Fruit fly (Drosophila melanogaster): ENCODE results near the gene CG8086.
A peak's percentile ranks its signal among the peaks of the same experiment; 100 is the strongest.

CG8086 gene

dm6 chr2L:8277561-8278201 is 20.4 kb upstream of the CG8086 start (continued):
- peak; percentile 98 for TF ChIP-seq Fer1 (GFP tag; optimal IDR thresholded peaks at IDR 0.05)

- TF ChIP-seq CG18764 (GFP tag; optimal IDR thresholded peaks at IDR 0.05) (no peak), CG10959 (GFP tag; IDR thresholded peaks at IDR 0.05) (no peak), CG4282 (GFP tag; optimal IDR thresholded peaks at IDR 0.05) (no peak), Nf-YB (GFP tag; optimal IDR thresholded peaks at IDR 0.05) (no peak), rib (GFP tag; IDR thresholded peaks at IDR 0.05) (no peak), vfl (GFP tag; optimal IDR thresholded peaks at IDR 0.05) (no peak), B-H2 (GFP tag; optimal IDR thresholded peaks at IDR 0.05) (peak; percentile 33), Pdp1 (GFP tag; optimal IDR thresholded peaks at IDR 0.05) (peak in 1 of 2 experiments; percentile 66), Dip2 (GFP tag; IDR thresholded peaks at IDR 0.05) (no peak), CG13624 (GFP tag; optimal IDR thresholded peaks at IDR 0.05) (peak; percentile 12), CG12769 (tag; optimal IDR thresholded peaks at IDR 0.05) (peak; percentile 11), CG1233 (GFP tag; optimal IDR thresholded peaks at IDR 0.05) (no peak), crol (GFP tag; IDR thresholded peaks at IDR 0.05) (peak; percentile 61), usp (GFP tag; optimal IDR thresholded peaks at IDR 0.05) (no peak), CkIIα-i1 (GFP tag; IDR thresholded peaks at IDR 0.05) (no peak), nau (GFP tag; optimal IDR thresholded peaks at IDR 0.05) (no peak), CG9797 (GFP tag; optimal IDR thresholded peaks at IDR 0.05) (no peak), CG30403 (GFP tag; optimal IDR thresholded peaks at IDR 0.05) (no peak), Bdp1 (GFP tag; optimal IDR thresholded peaks at IDR 0.05) (no peak), CG4328 (GFP tag; optimal IDR thresholded peaks at IDR 0.05) (no peak), CG15514 (GFP tag; optimal IDR thresholded peaks at IDR 0.05) (no peak), CG18599 (GFP tag; optimal IDR thresholded peaks at IDR 0.05) (no peak), CG13894 (tag; optimal IDR thresholded peaks at IDR 0.05) (peak; percentile 61), Atf6 (GFP tag; IDR thresholded peaks at IDR 0.05) (no peak), chm (GFP tag; IDR thresholded peaks at IDR 0.05) (0 out of 2 replicates have a peak, but pooled peaks have one; percentile 19), Lhr (GFP tag; optimal IDR thresholded peaks at IDR 0.05) (no peak), CTCF (GFP tag; optimal IDR thresholded peaks at IDR 0.05) (no peak), Fer2 (tag; optimal IDR thresholded peaks at IDR 0.05) (no peak), gro (GFP tag; optimal IDR thresholded peaks at IDR 0.05) (no peak), cg (GFP tag; optimal IDR thresholded peaks at IDR 0.05) (peak; percentile 19), CG4404 (GFP tag; IDR thresholded peaks at IDR 0.05) (no peak), Lpt (GFP tag; optimal IDR thresholded peaks at IDR 0.05) (no peak), D (optimal IDR thresholded peaks at IDR 0.05) (no peak), D (GFP tag; optimal IDR thresholded peaks at IDR 0.05) (no peak), H15 (GFP tag; IDR thresholded peaks at IDR 0.05) (no peak), CG6683 (GFP tag; optimal IDR thresholded peaks at IDR 0.05) (no peak), yki (optimal IDR thresholded peaks at IDR 0.05) (no peak), gce (GFP tag; IDR thresholded peaks at IDR 0.05) (no peak), chinmo (GFP tag; IDR thresholded peaks at IDR 0.05; ENCODE audit: partially characterized antibody) (peak; percentile 62; the same call in 1 of the 4 replicates), Usf (GFP tag; optimal IDR thresholded peaks at IDR 0.05) (no peak), sd (tag; optimal IDR thresholded peaks at IDR 0.05) (peak; percentile 24)
These were observed 19.6 kb upstream of the CG8086 start for dm6 chr2L:8276880-8277279.

All from whole organism, embryonic.